Worm (Caenorhabditis elegans) whole organism, L2 larva: ENCODE measurements around the gene tiar-2.

Source experiments
- alr-1 ChIP-seq: fragments of 150-350 bp; optimal IDR thresholded peaks from 2 replicates; lab custom pipeline; 2014; ENCODE audit warnings: missing biosample characterization, missing genetic modification characterization
- nhr-25 ChIP-seq: fragments of 150-350 bp; sonication (generic microtip); optimal IDR thresholded peaks from 3 replicates; lab custom pipeline; 2014; ENCODE audit warnings: missing biosample characterization, missing genetic modification characterization
- sma-3 ChIP-seq: sonication (generic microtip); optimal IDR thresholded peaks from 2 replicates; lab custom pipeline; 2016; ENCODE audit warnings: missing genetic modification reagents, missing genetic modification characterization, missing compliant biosample characterization
- unc-62 ChIP-seq: fragments of 150-350 bp; optimal IDR thresholded peaks from 2 replicates; lab custom pipeline; 2014; ENCODE audit warnings: missing biosample characterization, missing genetic modification reagents, missing genetic modification characterization

DNA sequence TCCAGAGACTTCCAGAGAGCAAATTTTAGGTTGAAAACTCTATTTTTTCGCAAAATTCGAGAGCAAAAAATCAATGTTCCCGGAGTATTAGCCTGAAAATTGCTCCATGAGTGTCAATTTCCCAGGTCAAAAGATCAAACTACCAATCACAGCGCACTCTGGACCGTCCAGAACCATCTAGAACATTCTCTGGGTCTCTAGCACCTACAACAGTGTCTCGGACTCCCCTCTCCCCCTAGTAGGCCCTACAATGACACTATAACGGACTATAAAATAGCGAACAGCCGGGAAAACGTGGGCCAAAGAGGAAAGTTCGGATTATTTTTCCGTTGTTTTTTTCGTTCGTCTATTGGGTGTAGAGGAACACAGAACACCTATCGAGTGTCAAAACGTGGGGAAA lies 30.9 kb downstream of the tiar-2 start:
- no peak for TF ChIP-seq nhr-25 (tag; lab: Kevin White, UChicago)
- TF ChIP-seq sma-3 (GFP tag; lab: Kevin White, UChicago): no peak
- TF ChIP-seq alr-1 (tag; lab: Kevin White, UChicago): no peak
- TF ChIP-seq unc-62 (GFP tag; lab: Kevin White, UChicago): no peak
